Fruit fly (Drosophila melanogaster) whole organism, wandering third instar larva: ENCODE results near the gene CG1635.

Experiments used
- Abd-B ChIP-seq: fragments of >200 bp; optimal IDR thresholded peaks from 2 replicates; lab custom pipeline; 2017; ENCODE audit warnings: missing biosample characterization, missing genetic modification characterization
- CG32264 ChIP-seq: fragments of 200-800 bp; sonication (Bioruptor generic); optimal IDR thresholded peaks from 2 replicates; lab custom pipeline; 2016; ENCODE audit warnings: missing biosample characterization, missing genetic modification characterization
- CG9705 ChIP-seq: fragments of 200-800 bp; sonication (Bioruptor generic); optimal IDR thresholded peaks from 2 replicates; lab custom pipeline; 2018; ENCODE audit warnings: missing biosample characterization, mild to moderate bottlenecking, missing genetic modification characterization
- CrebA ChIP-seq: fragments of 200-800 bp; sonication (Bioruptor generic); optimal IDR thresholded peaks from 2 replicates; lab custom pipeline; 2016; ENCODE audit warnings: missing biosample characterization, mild to moderate bottlenecking, missing genetic modification characterization, borderline replicate concordance
- Dfd ChIP-seq: fragments of >200 bp; optimal IDR thresholded peaks from 2 replicates; lab custom pipeline; 2017; ENCODE audit warnings: missing biosample characterization, missing genetic modification characterization
- Dif ChIP-seq: fragments of 200-275, 200-300 bp; sonication (Bioruptor generic); optimal IDR thresholded peaks from 2 replicates; lab custom pipeline; 2018; ENCODE audit warnings: missing biosample characterization, missing genetic modification characterization; ENCODE audit not compliant: partially characterized antibody
- GATAd ChIP-seq: sonication (Bioruptor generic); optimal IDR thresholded peaks from 2 replicates; lab custom pipeline; 2016; ENCODE audit warnings: missing biosample characterization, missing genetic modification characterization
- Hnf4 ChIP-seq: fragments of 200-800 bp; sonication (Bioruptor generic); optimal IDR thresholded peaks from 2 replicates; lab custom pipeline; 2016; ENCODE audit warnings: missing biosample characterization, mild to moderate bottlenecking, missing genetic modification characterization
- Hr78 ChIP-seq: fragments of >200 bp; optimal IDR thresholded peaks from 2 replicates; lab custom pipeline; 2017; ENCODE audit warnings: missing biosample characterization, missing genetic modification characterization
- Hr83 ChIP-seq: fragments of 200-300 bp; sonication (Bioruptor generic); optimal IDR thresholded peaks from 2 replicates; lab custom pipeline; 2016; ENCODE audit warnings: missing biosample characterization, mild to moderate bottlenecking, missing genetic modification characterization, moderate library complexity; ENCODE audit not compliant: poor library complexity, severe bottlenecking
- Jra ChIP-seq: sonication (Bioruptor generic); optimal IDR thresholded peaks from 2 replicates; lab custom pipeline; 2016; ENCODE audit warnings: missing biosample characterization, missing genetic modification characterization
- Mio ChIP-seq: sonication (Bioruptor generic); optimal IDR thresholded peaks from 2 replicates; lab custom pipeline; 2016; ENCODE audit warnings: missing biosample characterization, missing genetic modification characterization
- Myc ChIP-seq: fragments of >200 bp; optimal IDR thresholded peaks from 2 replicates; lab custom pipeline; 2017
- N ChIP-seq: fragments of >200 bp; optimal IDR thresholded peaks from 2 replicates; lab custom pipeline; 2018; ENCODE audit warnings: missing biosample characterization, missing external identifiers, missing genetic modification characterization
- Rel ChIP-seq, 2 experiments: fragments of 200-800 bp; sonication (Bioruptor generic) in 1 of 2; optimal IDR thresholded peaks; 2 replicates in 1 of 2; 3 replicates in 1 of 2; lab custom pipeline; 2016 to 2019; ENCODE audit warnings: mild to moderate bottlenecking in 2 of 2, missing biosample characterization in 2 of 2, missing genetic modification characterization in 2 of 2, moderate library complexity in 1 of 2
- Sp1 ChIP-seq: fragments of 200-800 bp; sonication (Bioruptor generic); optimal IDR thresholded peaks from 3 replicates; lab custom pipeline; 2019; ENCODE audit warnings: missing biosample characterization, mild to moderate bottlenecking, missing genetic modification characterization, moderate library complexity
- Vsx2 ChIP-seq: fragments of 200-300, 225-300 bp; sonication (Bioruptor generic); optimal IDR thresholded peaks from 2 replicates; lab custom pipeline; 2018; ENCODE audit warnings: missing biosample characterization, missing genetic modification characterization; ENCODE audit not compliant: partially characterized antibody
- brk ChIP-seq: fragments of 200-800 bp; sonication (Bioruptor generic); optimal IDR thresholded peaks from 2 replicates; lab custom pipeline; 2016; ENCODE audit warnings: missing biosample characterization, mild to moderate bottlenecking, missing genetic modification characterization
- dl ChIP-seq, 2 experiments: fragments of 175-275, 200-275 bp in 1 of 2; fragments of 200-275 bp in 1 of 2; sonication (Bioruptor generic); optimal IDR thresholded peaks; lab custom pipeline; 2018; ENCODE audit warnings: mild to moderate bottlenecking in 2 of 2, missing biosample characterization in 2 of 2, missing genetic modification characterization in 2 of 2, moderate library complexity in 2 of 2; ENCODE audit not compliant: partially characterized antibody in 2 of 2, insufficient read depth in 1 of 2
- dmrt93B ChIP-seq: fragments of 200-800 bp; sonication (Bioruptor generic); optimal IDR thresholded peaks from 2 replicates; lab custom pipeline; 2018; ENCODE audit warnings: missing biosample characterization, mild to moderate bottlenecking, missing genetic modification characterization
- dsf ChIP-seq: sonication (Bioruptor generic); optimal IDR thresholded peaks from 2 replicates; lab custom pipeline; 2016; ENCODE audit warnings: missing biosample characterization, missing genetic modification characterization, borderline replicate concordance
- foxo ChIP-seq, 2 experiments: fragments of 200-800 bp; sonication (Bioruptor generic); optimal IDR thresholded peaks; 2 replicates in 1 of 2; 3 replicates in 1 of 2; lab custom pipeline; 2016 to 2017; ENCODE audit warnings: missing biosample characterization in 2 of 2, missing genetic modification characterization in 2 of 2
- fru ChIP-seq: fragments of 200-800 bp; sonication (Bioruptor generic); optimal IDR thresholded peaks from 3 replicates; lab custom pipeline; 2016; ENCODE audit warnings: missing biosample characterization, mild to moderate bottlenecking, missing genetic modification characterization
- h ChIP-seq: fragments of 200-800 bp; sonication (Bioruptor generic); optimal IDR thresholded peaks from 3 replicates; lab custom pipeline; 2016; ENCODE audit warnings: missing biosample characterization, mild to moderate bottlenecking, missing genetic modification characterization
- jim ChIP-seq: fragments of 175-275, 200-325 bp; sonication (Bioruptor generic); optimal IDR thresholded peaks from 2 replicates; lab custom pipeline; 2016; ENCODE audit warnings: missing biosample characterization, mild to moderate bottlenecking, missing genetic modification characterization
- pan ChIP-seq: fragments of >200 bp; optimal IDR thresholded peaks from 2 replicates; lab custom pipeline; 2017
- psq ChIP-seq: fragments of 200-800 bp; sonication (Bioruptor generic); optimal IDR thresholded peaks from 3 replicates; lab custom pipeline; 2017; ENCODE audit warnings: missing biosample characterization, mild to moderate bottlenecking, missing genetic modification characterization, moderate library complexity
- rgr ChIP-seq: fragments of 200-800 bp; sonication (Bioruptor generic); optimal IDR thresholded peaks from 3 replicates; lab custom pipeline; 2016; ENCODE audit warnings: missing biosample characterization, mild to moderate bottlenecking, missing genetic modification characterization
- sage ChIP-seq: fragments of 200-800 bp; sonication (Bioruptor generic); optimal IDR thresholded peaks from 2 replicates; lab custom pipeline; 2016; ENCODE audit warnings: missing biosample characterization, mild to moderate bottlenecking, missing genetic modification characterization
- sv ChIP-seq: fragments of 200-800 bp; sonication (Bioruptor generic); optimal IDR thresholded peaks from 3 replicates; lab custom pipeline; 2016; ENCODE audit warnings: missing biosample characterization, missing genetic modification characterization
- tai ChIP-seq: sonication (Bioruptor generic); optimal IDR thresholded peaks from 2 replicates; lab custom pipeline; 2016; ENCODE audit warnings: missing biosample characterization, missing genetic modification characterization
- usp ChIP-seq: fragments of >200 bp; optimal IDR thresholded peaks from 2 replicates; lab custom pipeline; 2017; ENCODE audit warnings: missing biosample characterization, missing genetic modification characterization
- woc ChIP-seq: sonication (Bioruptor generic); optimal IDR thresholded peaks from 2 replicates; lab custom pipeline; 2016; ENCODE audit warnings: missing biosample characterization, mild to moderate bottlenecking, missing genetic modification characterization

Gene CG1635

dm6 chr3R:31616001-31616400 is 27.5 kb downstream of the CG1635 start, which contains the start of the genes Mnat9 and CG1792 (continued):
- TF ChIP-seq rgr (GFP tag; lab: Kevin White, UChicago) (peak; percentile 99), Jra (GFP tag; lab: Kevin White, UChicago) (peak; percentile 98), dl (GFP tag; optimal IDR thresholded peaks at IDR 0.05; lab: Kevin White, UChicago; ENCODE audit: insufficient read depth in 1 of 2, partially characterized antibody in 2 of 2) (no peak)

dm6 chr3R:31617801-31618200 is 29.3 kb downstream of the CG1635 start, which contains the start of gene pasha:
Gene pasha, plus strand, starts transcription at chr3R:31617977.
- TF ChIP-seq Rel (GFP tag; optimal IDR thresholded peaks at IDR 0.05; lab: Kevin White, UChicago) = no peak
- peak; percentile 38 for TF ChIP-seq Rel (tag; optimal IDR thresholded peaks at IDR 0.05; lab: Kevin White, UChicago)
- TF ChIP-seq Jra (GFP tag; lab: Kevin White, UChicago) = no peak
- TF ChIP-seq usp = no peak
- TF ChIP-seq Dfd = no peak
- no peak for TF ChIP-seq GATAd (GFP tag; lab: Kevin White, UChicago)
- no peak for TF ChIP-seq dsf (GFP tag; lab: Kevin White, UChicago)
- TF ChIP-seq h = no peak
- peak; percentile 4 for TF ChIP-seq sage
- no peak for TF ChIP-seq psq (GFP tag; lab: Kevin White, UChicago)
- TF ChIP-seq dl (GFP tag; optimal IDR thresholded peaks at IDR 0.05; lab: Kevin White, UChicago; ENCODE audit: insufficient read depth in 1 of 2, partially characterized antibody in 2 of 2) = no peak
- TF ChIP-seq brk (GFP tag; lab: Kevin White, UChicago) = no peak
- no peak for TF ChIP-seq jim
- no peak for TF ChIP-seq fru (GFP tag; lab: Kevin White, UChicago)
- no peak for TF ChIP-seq N (GFP tag; lab: Kevin White, UChicago)
- no peak for TF ChIP-seq Hr83 (GFP tag; lab: Kevin White, UChicago)
- TF ChIP-seq CG32264 (GFP tag; lab: Kevin White, UChicago) = no peak

- TF ChIP-seq pan (lab: Kevin White, UChicago) (no peak), Dif (GFP tag; lab: Kevin White, UChicago) (peak; percentile 23)
Measured at dm6 chr3R:31621814-31622213, 33.3 kb downstream of the CG1635 start, which contains the start of gene kek6. Gene kek6, plus strand, starts transcription at chr3R:31622136.

dm6 chr3R:31622648-31623047 is 34.2 kb downstream of the CG1635 start:
- no peak for TF ChIP-seq CG9705 (GFP tag; lab: Kevin White, UChicago)
- no peak for TF ChIP-seq Sp1 (GFP tag; lab: Kevin White, UChicago)
- no peak for TF ChIP-seq N (GFP tag; lab: Kevin White, UChicago)
- no peak for TF ChIP-seq CrebA
- TF ChIP-seq Mio (GFP tag; lab: Kevin White, UChicago) = no peak
- no peak for TF ChIP-seq dl (GFP tag; optimal IDR thresholded peaks at IDR 0.05; lab: Kevin White, UChicago; ENCODE audit: insufficient read depth in 1 of 2, partially characterized antibody in 2 of 2)
- TF ChIP-seq woc (GFP tag; lab: Kevin White, UChicago) = no peak
- TF ChIP-seq Myc (lab: Kevin White, UChicago) = no peak
- no peak for TF ChIP-seq Hnf4 (GFP tag; lab: Kevin White, UChicago)
- no peak for TF ChIP-seq Abd-B
- no peak for TF ChIP-seq sv (GFP tag; lab: Kevin White, UChicago)
- TF ChIP-seq dsf (GFP tag; lab: Kevin White, UChicago) = no peak
- no peak for TF ChIP-seq GATAd (GFP tag; lab: Kevin White, UChicago)
- no peak for TF ChIP-seq brk (GFP tag; lab: Kevin White, UChicago)
- TF ChIP-seq pan (lab: Kevin White, UChicago) = no peak
- no peak for TF ChIP-seq tai
- TF ChIP-seq Vsx2 (GFP tag; lab: Kevin White, UChicago) = no peak
- no peak for TF ChIP-seq psq (GFP tag; lab: Kevin White, UChicago)
- TF ChIP-seq Dif (GFP tag; lab: Kevin White, UChicago) = no peak

dm6 chr3R:31626237-31626636 is 37.8 kb downstream of the CG1635 start:
- no peak for TF ChIP-seq psq (GFP tag; lab: Kevin White, UChicago)
- TF ChIP-seq Hr78 (GFP tag; lab: Kevin White, UChicago) = no peak
- no peak for TF ChIP-seq Mio (GFP tag; lab: Kevin White, UChicago)
- no peak for TF ChIP-seq woc (GFP tag; lab: Kevin White, UChicago)
- no peak for TF ChIP-seq jim
- no peak for TF ChIP-seq dmrt93B (GFP tag; lab: Kevin White, UChicago)
- TF ChIP-seq fru (GFP tag; lab: Kevin White, UChicago) = no peak
- TF ChIP-seq Myc (lab: Kevin White, UChicago) = no peak
- no peak for TF ChIP-seq Dfd
- TF ChIP-seq pan (lab: Kevin White, UChicago) = no peak
- no peak for TF ChIP-seq sage
- TF ChIP-seq CG32264 (GFP tag; lab: Kevin White, UChicago) = no peak
- TF ChIP-seq Jra (GFP tag; lab: Kevin White, UChicago) = no peak
- TF ChIP-seq foxo (GFP tag; optimal IDR thresholded peaks at IDR 0.05; lab: Kevin White, UChicago) = no peak
- no peak for TF ChIP-seq brk (GFP tag; lab: Kevin White, UChicago)
- no peak for TF ChIP-seq Vsx2 (GFP tag; lab: Kevin White, UChicago)
- no peak for TF ChIP-seq h
